Worm (Caenorhabditis elegans): Measurements from ENCODE around the gene H40L08.3.

- TF ChIP-seq nhr-76 (tag; optimal IDR thresholded peaks at IDR 0.05) (no peak), snpc-4 (tag; optimal IDR thresholded peaks at IDR 0.05) (no peak), egl-27 (tag; optimal IDR thresholded peaks at IDR 0.05) (no peak), elt-3 (tag; optimal IDR thresholded peaks at IDR 0.05) (no peak), nhr-25 (tag; optimal IDR thresholded peaks at IDR 0.05) (no peak), nhr-23 (tag; optimal IDR thresholded peaks at IDR 0.05) (no peak), fkh-2 (tag; optimal IDR thresholded peaks at IDR 0.05) (no peak), aly-2 (tag; optimal IDR thresholded peaks at IDR 0.05) (no peak)
Observed at ce11 chrX:15055914-15056313, 20.0 kb downstream of the H40L08.3 start, which contains the start of gene H03G16.7.

Measured in whole organism, L3 larva.